Fruit fly (Drosophila melanogaster): ENCODE data around the gene Rpt3.
A peak's percentile ranks its signal among the peaks of the same experiment; 100 is the strongest.

DNA sequence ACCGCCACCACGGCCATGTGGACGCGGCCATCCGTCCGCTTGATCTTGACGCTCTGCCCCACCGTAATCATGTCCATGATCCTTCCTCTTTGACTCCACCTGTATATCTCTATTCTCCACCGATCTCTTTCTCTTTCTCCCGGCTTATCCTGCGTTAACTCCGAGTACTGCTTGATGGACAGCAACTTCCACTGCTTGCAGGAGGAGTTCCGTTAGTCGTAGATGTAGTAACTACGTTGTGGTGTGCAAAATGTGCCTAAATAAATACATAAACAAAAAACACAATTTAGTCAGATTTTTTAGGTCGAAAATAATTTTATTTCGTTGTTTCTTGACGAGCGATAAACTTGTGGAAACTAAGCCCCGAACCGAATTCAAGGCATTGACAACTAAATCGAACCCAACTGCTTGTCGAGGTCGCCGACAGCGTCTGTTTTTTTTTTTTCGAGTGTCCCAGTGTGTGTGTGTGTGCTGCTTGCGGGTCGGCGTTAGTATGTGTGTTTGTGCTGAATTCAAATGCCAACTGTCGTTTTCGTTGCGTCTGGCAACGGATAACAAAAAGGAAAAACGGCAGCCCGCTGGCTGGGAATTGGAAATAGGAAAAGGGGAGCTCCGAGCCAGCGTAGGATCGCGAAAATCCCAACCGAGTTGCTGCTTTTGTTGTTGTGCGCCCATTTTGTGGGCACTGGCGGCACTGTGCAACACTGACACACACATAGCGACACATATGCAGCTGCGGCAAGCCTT is 11.1 kb downstream of the Rpt3 start:
- TF ChIP-seq wek (GFP tag; optimal IDR thresholded peaks at IDR 0.05) (no peak), aop (GFP tag; IDR thresholded peaks at IDR 0.05) (no peak), CG14050 (GFP tag; IDR thresholded peaks at IDR 0.05) (no peak), Ssrp (tag; optimal IDR thresholded peaks at IDR 0.05) (no peak), CG8478 (optimal IDR thresholded peaks at IDR 0.05) (peak; percentile 89), Scr (GFP tag; IDR thresholded peaks at IDR 0.05; ENCODE audit: partially characterized antibody) (no peak), zen2 (GFP tag; IDR thresholded peaks at IDR 0.05; ENCODE audit: partially characterized antibody) (no peak), vnd (GFP tag; IDR thresholded peaks at IDR 0.05; ENCODE audit: partially characterized antibody) (no peak), ftz-f1 (GFP tag; optimal IDR thresholded peaks at IDR 0.05) (peak; percentile 85), HLHmδ (GFP tag; optimal IDR thresholded peaks at IDR 0.05) (no peak)
